Worm (Caenorhabditis elegans) whole organism, L4 larva: ENCODE measurements around the gene ZK353.4.

Experiments
- ces-1 ChIP-seq: fragments of 150-350 bp; sonication (generic microtip); optimal IDR thresholded peaks from 4 replicates; lab custom pipeline; 2014; ENCODE audit warnings: missing biosample characterization, missing genetic modification reagents, missing genetic modification characterization
- cey-2 ChIP-seq: sonication (generic microtip); optimal IDR thresholded peaks from 3 replicates; lab custom pipeline; 2017; ENCODE audit warnings: missing genetic modification characterization, mild to moderate bottlenecking, missing compliant biosample characterization, antibody characterized with exemption, borderline replicate concordance; ENCODE audit not compliant: insufficient read depth
- egl-27 ChIP-seq: sonication (generic microtip); optimal IDR thresholded peaks from 3 replicates; lab custom pipeline; 2017; ENCODE audit warnings: missing biosample characterization, missing genetic modification reagents, missing genetic modification characterization
- jun-1 ChIP-seq: fragments of 150-350 bp; optimal IDR thresholded peaks from 2 replicates; lab custom pipeline; 2014; ENCODE audit warnings: missing biosample characterization, missing genetic modification reagents, missing genetic modification characterization
- nhr-28 ChIP-seq: fragments of 150-350 bp; optimal IDR thresholded peaks from 2 replicates; lab custom pipeline; 2014; ENCODE audit warnings: missing biosample characterization, missing genetic modification characterization

- TF ChIP-seq egl-27 (tag; lab: Kevin White, UChicago) (no peak), cey-2 (tag; lab: Kevin White, UChicago) (no peak), nhr-28 (tag; lab: Kevin White, UChicago) (no peak), ces-1 (no peak), jun-1 (no peak)
Observed at ce11 chrIII:8371595-8372305, 17.7 kb downstream of the ZK353.4 start, which contains the start of gene lmbr-1.
